Fruit fly (Drosophila melanogaster) Kc167 (cell line): ENCODE data around the gene Dref.

Experiments used
- Myc ChIP-seq: fragments of >200 bp; optimal IDR thresholded peaks from 2 replicates; lab custom pipeline; 2017; ENCODE audit warnings: missing external identifiers
- Sin3A ChIP-seq: fragments of >200 bp; optimal IDR thresholded peaks from 2 replicates; lab custom pipeline; 2018; ENCODE audit warnings: missing external identifiers
- h ChIP-seq: fragments of >200 bp; optimal IDR thresholded peaks from 3 replicates; lab custom pipeline; 2018; ENCODE audit warnings: missing external identifiers
- insv ChIP-seq: fragments of >200 bp; optimal IDR thresholded peaks from 3 replicates; lab custom pipeline; 2018; ENCODE audit warnings: missing external identifiers
- psq ChIP-seq: fragments of >200 bp; optimal IDR thresholded peaks from 2 replicates; lab custom pipeline; 2017; ENCODE audit warnings: missing external identifiers
- ttk ChIP-seq: sonication (Bioruptor generic); optimal IDR thresholded peaks from 2 replicates; lab custom pipeline; 2017; ENCODE audit warnings: missing external identifiers

The Dref gene

dm6 chr2L:9949178-9950062 lies 17.6 kb downstream of the Dref start:
- TF ChIP-seq ttk (no peak), h (lab: Kevin White, UChicago) (no peak), insv (no peak), Sin3A (lab: Kevin White, UChicago) (no peak), psq (no peak), Myc (lab: Kevin White, UChicago) (no peak)

dm6 chr2L:9948520-9948858 lies 18.5 kb downstream of the Dref start:
- TF ChIP-seq psq: no peak

- TF ChIP-seq Sin3A (lab: Kevin White, UChicago) (no peak), insv (no peak)
Observed at dm6 chr2L:9947738-9948519, 19.1 kb downstream of the Dref start.

- TF ChIP-seq ttk (no peak), Sin3A (lab: Kevin White, UChicago) (no peak), insv (no peak), h (lab: Kevin White, UChicago) (no peak), psq (no peak), Myc (lab: Kevin White, UChicago) (no peak)
Observed at dm6 chr2L:9947265-9947664, 19.8 kb downstream of the Dref start, which contains the start of gene CG5853. TSS of gene CG5853 (minus strand) at chr2L:9947648.

dm6 chr2L:9946051-9946450 lies 21.0 kb downstream of the Dref start:
- no peak for TF ChIP-seq psq
- TF ChIP-seq insv: no peak
- no peak for TF ChIP-seq ttk
- no peak for TF ChIP-seq h (lab: Kevin White, UChicago)
- no peak for TF ChIP-seq Sin3A (lab: Kevin White, UChicago)

- TF ChIP-seq h (lab: Kevin White, UChicago) (no peak), psq (no peak), insv (no peak), Myc (lab: Kevin White, UChicago) (no peak), ttk (no peak), Sin3A (lab: Kevin White, UChicago) (no peak)
Observed at dm6 chr2L:9945086-9945485, 21.9 kb downstream of the Dref start.

dm6 chr2L:9943521-9943920 lies 23.5 kb downstream of the Dref start:
- no peak for TF ChIP-seq h (lab: Kevin White, UChicago)

dm6 chr2L:9938631-9939256 lies 28.3 kb downstream of the Dref start, which contains the start of the genes Datp and CG4619:
TSS of gene Datp (minus strand) at chr2L:9938790.
TSS of gene CG4619 (plus strand) at chr2L:9938863.
- TF ChIP-seq psq: no peak
- no peak for TF ChIP-seq Sin3A (lab: Kevin White, UChicago)
- TF ChIP-seq h (lab: Kevin White, UChicago): no peak
- TF ChIP-seq ttk: no peak
- no peak for TF ChIP-seq insv
- TF ChIP-seq Myc (lab: Kevin White, UChicago): no peak

- TF ChIP-seq psq (no peak), ttk (no peak), h (lab: Kevin White, UChicago) (no peak)
Observed at dm6 chr2L:9937908-9938307, 29.1 kb downstream of the Dref start, which contains the start of gene Arglu1. TSS of gene Arglu1 (minus strand) at chr2L:9938134.

dm6 chr2L:9933063-9933462 lies 34.0 kb downstream of the Dref start, which contains the start of gene Cpr30F:
TSS of gene Cpr30F (minus strand) at chr2L:9933163.
- TF ChIP-seq Myc (lab: Kevin White, UChicago) (no peak), Sin3A (lab: Kevin White, UChicago) (no peak), psq (no peak), h (lab: Kevin White, UChicago) (no peak), ttk (no peak), insv (no peak)

- TF ChIP-seq Sin3A (lab: Kevin White, UChicago) (no peak), insv (no peak), psq (no peak), Myc (lab: Kevin White, UChicago) (no peak), h (lab: Kevin White, UChicago) (no peak), ttk (no peak)
Observed at dm6 chr2L:9930280-9930679, 36.7 kb downstream of the Dref start, which contains the start of gene CG42367. TSS of gene CG42367 (plus strand) at chr2L:9930580.

- TF ChIP-seq ttk: no peak
- TF ChIP-seq Sin3A (lab: Kevin White, UChicago): no peak
- no peak for TF ChIP-seq h (lab: Kevin White, UChicago)
- TF ChIP-seq insv: no peak
- no peak for TF ChIP-seq Myc (lab: Kevin White, UChicago)
- TF ChIP-seq psq: no peak
Observed at dm6 chr2L:9924765-9925164, 42.3 kb downstream of the Dref start, which contains the start of the genes TbCMF46 and CG42366. TSS of gene TbCMF46 (minus strand) at chr2L:9924865. TSS of gene CG42366 (plus strand) at chr2L:9925161.

dm6 chr2L:9921401-9921800 lies 45.6 kb downstream of the Dref start, which contains the start of gene CG4592:
TSS of gene CG4592 (plus strand) at chr2L:9921633.
- TF ChIP-seq Myc (lab: Kevin White, UChicago) (no peak), ttk (no peak), h (lab: Kevin White, UChicago) (no peak), psq (no peak), insv (no peak), Sin3A (lab: Kevin White, UChicago) (no peak)
